Worm (Caenorhabditis elegans): ENCODE data around the gene Y71G10AR.4.
"Not testable (repeated sequence)": the region's sequence is repeated elsewhere in the genome, so short reads cannot be mapped to it uniquely, and the experiment has no call there.

Gene Y71G10AR.4

ce11 chrIV:2195598-2195997 lies 3.2 kb upstream of the Y71G10AR.4 start (continued):
- TF ChIP-seq sup-37 (GFP tag; optimal IDR thresholded peaks at IDR 0.05) (no peak), irx-1 (tag; optimal IDR thresholded peaks at IDR 0.05) (no peak), alr-1 (tag; optimal IDR thresholded peaks at IDR 0.05; ENCODE audit: borderline replicate concordance) (no peak), dsc-1 (tag; optimal IDR thresholded peaks at IDR 0.05) (peak; percentile 26), efl-1 (optimal IDR thresholded peaks at IDR 0.05) (peak in 1 of 2 experiments; percentile 6), efl-1 (GFP tag; optimal IDR thresholded peaks at IDR 0.05 in 1 of 2) (no peak), fkh-4 (tag; optimal IDR thresholded peaks at IDR 0.05; ENCODE audit: borderline replicate concordance) (no peak), unc-30 (tag; optimal IDR thresholded peaks at IDR 0.05) (no peak), unc-130 (tag; optimal IDR thresholded peaks at IDR 0.05) (no peak), egl-27 (tag; optimal IDR thresholded peaks at IDR 0.05) (no peak), unc-86 (tag; optimal IDR thresholded peaks at IDR 0.05) (no peak), zag-1 (tag; optimal IDR thresholded peaks at IDR 0.05) (no peak), lin-35 (GFP tag; optimal IDR thresholded peaks at IDR 0.05) (peak in 1 of 2 experiments; percentile 53), hpl-2 (GFP tag; optimal IDR thresholded peaks at IDR 0.05) (no peak), mab-9 (GFP tag; IDR thresholded peaks at IDR 0.05) (no peak), swsn-7 (tag; optimal IDR thresholded peaks at IDR 0.05) (no peak), fkh-10 (GFP tag; optimal IDR thresholded peaks at IDR 0.05) (no peak), blmp-1 (tag; optimal IDR thresholded peaks at IDR 0.05) (peak; percentile 66), nhr-77 (tag; optimal IDR thresholded peaks at IDR 0.05) (no peak), ceh-8 (GFP tag; optimal IDR thresholded peaks at IDR 0.05) (no peak), C04F5.9 (tag; optimal IDR thresholded peaks at IDR 0.05) (no peak), jun-1 (tag; optimal IDR thresholded peaks at IDR 0.05) (no peak), pax-3 (tag; optimal IDR thresholded peaks at IDR 0.05) (no peak), pqm-1 (tag; optimal IDR thresholded peaks at IDR 0.05) (no peak), mef-2 (tag; optimal IDR thresholded peaks at IDR 0.05) (no peak), nhr-28 (tag; optimal IDR thresholded peaks at IDR 0.05) (no peak), nhr-85 (tag) (peak; percentile 54), hlh-17 (GFP tag; optimal IDR thresholded peaks at IDR 0.05; ENCODE audit: borderline replicate concordance) (no peak)

ce11 chrIV:2216756-2217155 lies 17.9 kb downstream of the Y71G10AR.4 start, which contains the start of gene T04C4.3:
TSS of gene T04C4.3 (minus strand) at chrIV:2216856.
- TF ChIP-seq lin-13 (GFP tag; optimal IDR thresholded peaks at IDR 0.05); efl-1 (optimal IDR thresholded peaks at IDR 0.05); efl-1 (GFP tag; optimal IDR thresholded peaks at IDR 0.05 in 1 of 2); nhr-84 (tag; optimal IDR thresholded peaks at IDR 0.05): not testable (repeated sequence)

- TF ChIP-seq ztf-4 (tag; optimal IDR thresholded peaks at IDR 0.05) (no peak), unc-130 (tag; optimal IDR thresholded peaks at IDR 0.05) (peak; percentile 12), mdl-1 (tag; optimal IDR thresholded peaks at IDR 0.05) (peak in 1 of 2 experiments; percentile 61), nhr-237 (tag; optimal IDR thresholded peaks at IDR 0.05) (no peak), nhr-71 (tag; optimal IDR thresholded peaks at IDR 0.05) (peak; percentile 52), dsc-1 (tag; optimal IDR thresholded peaks at IDR 0.05) (peak; percentile 37), skn-1 (tag; optimal IDR thresholded peaks at IDR 0.05) (peak; percentile 41), efl-1 (optimal IDR thresholded peaks at IDR 0.05) (peak in 1 of 2 experiments; percentile 2), efl-1 (GFP tag; optimal IDR thresholded peaks at IDR 0.05 in 1 of 2) (peak in 1 of 2 experiments; percentile 51), nhr-20 (tag; optimal IDR thresholded peaks at IDR 0.05) (peak; percentile 20), lin-14 (GFP tag; optimal IDR thresholded peaks at IDR 0.05) (peak; percentile 76), tbx-2 (tag; optimal IDR thresholded peaks at IDR 0.05) (peak; percentile 38), ceh-8 (GFP tag; optimal IDR thresholded peaks at IDR 0.05) (no peak), unc-62 (GFP tag; optimal IDR thresholded peaks at IDR 0.05) (no peak), rnt-1 (tag; optimal IDR thresholded peaks at IDR 0.05) (peak; percentile 27), lin-39 (tag; optimal IDR thresholded peaks at IDR 0.05) (peak; percentile 11)
Measured at ce11 chrIV:2217260-2217659, 18.4 kb downstream of the Y71G10AR.4 start.

Measured in whole organism, L1 larva.